Fruit fly (Drosophila melanogaster) Kc167 (cell line): ENCODE measurements around the gene ich.

Experiments
- Myc ChIP-seq: fragments of >200 bp; optimal IDR thresholded peaks from 2 replicates; lab custom pipeline; 2017; ENCODE audit warnings: missing external identifiers
- Sin3A ChIP-seq: fragments of >200 bp; optimal IDR thresholded peaks from 2 replicates; lab custom pipeline; 2018; ENCODE audit warnings: missing external identifiers
- h ChIP-seq: fragments of >200 bp; optimal IDR thresholded peaks from 3 replicates; lab custom pipeline; 2018; ENCODE audit warnings: missing external identifiers
- insv ChIP-seq: fragments of >200 bp; optimal IDR thresholded peaks from 3 replicates; lab custom pipeline; 2018; ENCODE audit warnings: missing external identifiers
- psq ChIP-seq: fragments of >200 bp; optimal IDR thresholded peaks from 2 replicates; lab custom pipeline; 2017; ENCODE audit warnings: missing external identifiers
- ttk ChIP-seq: sonication (Bioruptor generic); optimal IDR thresholded peaks from 2 replicates; lab custom pipeline; 2017; ENCODE audit warnings: missing external identifiers

The ich gene

dm6 chr3R:8930165-8931063 lies 32.4 kb downstream of the ich start:
- TF ChIP-seq ttk (no peak), psq (lab: Kevin White, UChicago) (no peak), Sin3A (lab: Kevin White, UChicago) (no peak), insv (lab: Kevin White, UChicago) (no peak), h (lab: Kevin White, UChicago) (no peak), Myc (lab: Kevin White, UChicago) (no peak)

- TF ChIP-seq ttk (no peak), insv (lab: Kevin White, UChicago) (no peak), h (lab: Kevin White, UChicago) (no peak), Myc (lab: Kevin White, UChicago) (no peak), psq (lab: Kevin White, UChicago) (no peak)
These were observed 33.1 kb downstream of the ich start for dm6 chr3R:8929703-8930102.

- TF ChIP-seq psq (lab: Kevin White, UChicago) = no peak
- TF ChIP-seq Myc (lab: Kevin White, UChicago) = no peak
- TF ChIP-seq ttk = no peak
- no peak for TF ChIP-seq Sin3A (lab: Kevin White, UChicago)
- TF ChIP-seq insv (lab: Kevin White, UChicago) = no peak
- no peak for TF ChIP-seq h (lab: Kevin White, UChicago)
These were observed 34.8 kb downstream of the ich start for dm6 chr3R:8927817-8928625.

dm6 chr3R:8927052-8927816 lies 35.6 kb downstream of the ich start:
- TF ChIP-seq ttk (no peak), Myc (lab: Kevin White, UChicago) (no peak)

dm6 chr3R:8926554-8926951 lies 36.3 kb downstream of the ich start:
- no peak for TF ChIP-seq ttk

- TF ChIP-seq insv (lab: Kevin White, UChicago) = no peak
- no peak for TF ChIP-seq psq (lab: Kevin White, UChicago)
These were observed 36.8 kb downstream of the ich start for dm6 chr3R:8925924-8926553.

dm6 chr3R:8923774-8924369 lies 39.0 kb downstream of the ich start:
- TF ChIP-seq Myc (lab: Kevin White, UChicago) (no peak), ttk (no peak), psq (lab: Kevin White, UChicago) (no peak), Sin3A (lab: Kevin White, UChicago) (no peak), h (lab: Kevin White, UChicago) (no peak), insv (lab: Kevin White, UChicago) (no peak)

dm6 chr3R:8922617-8923242 lies 40.1 kb downstream of the ich start:
- TF ChIP-seq psq (lab: Kevin White, UChicago) = no peak
- TF ChIP-seq ttk = no peak
- no peak for TF ChIP-seq Sin3A (lab: Kevin White, UChicago)
- TF ChIP-seq Myc (lab: Kevin White, UChicago) = no peak
- TF ChIP-seq h (lab: Kevin White, UChicago) = no peak
- TF ChIP-seq insv (lab: Kevin White, UChicago) = no peak

dm6 chr3R:8921880-8922279 lies 41.0 kb downstream of the ich start:
- TF ChIP-seq Myc (lab: Kevin White, UChicago) (no peak), psq (lab: Kevin White, UChicago) (no peak), insv (lab: Kevin White, UChicago) (no peak)

- no peak for TF ChIP-seq h (lab: Kevin White, UChicago)
- no peak for TF ChIP-seq Myc (lab: Kevin White, UChicago)
- no peak for TF ChIP-seq Sin3A (lab: Kevin White, UChicago)
- no peak for TF ChIP-seq ttk
- no peak for TF ChIP-seq insv (lab: Kevin White, UChicago)
- no peak for TF ChIP-seq psq (lab: Kevin White, UChicago)
These were observed 42.6 kb downstream of the ich start for dm6 chr3R:8920091-8920733.
